Fruit fly (Drosophila melanogaster): ENCODE data around the gene alphaCOP.

DNA sequence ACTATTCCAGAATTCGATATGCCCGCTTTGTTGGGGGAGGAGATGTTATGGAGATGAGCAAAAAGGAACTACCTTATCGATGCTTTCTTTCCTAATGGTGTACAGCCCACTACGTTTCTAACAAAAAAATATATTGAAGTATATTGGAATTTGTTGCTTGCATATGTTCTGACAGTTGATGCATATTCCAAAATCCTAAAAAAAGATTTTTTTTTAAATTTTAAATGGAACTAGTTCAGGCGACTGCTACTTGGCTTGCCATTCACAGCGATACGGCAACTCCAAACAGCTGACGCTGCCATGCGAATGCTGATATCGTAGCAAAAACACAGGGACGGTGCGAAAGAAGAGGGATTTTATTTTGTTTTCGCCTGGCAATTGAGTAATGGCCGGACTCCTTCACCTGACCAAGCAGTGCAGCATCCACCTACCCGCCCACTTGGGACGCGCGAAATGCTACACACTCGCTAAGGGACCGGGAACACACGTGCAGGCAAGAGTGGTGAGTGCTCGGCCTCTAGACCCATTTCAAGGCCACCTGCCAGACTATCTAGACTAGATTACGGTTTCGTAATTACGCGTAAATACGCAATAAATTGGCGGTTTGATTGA is 26.8 kb downstream of the alphaCOP start, which contains the start of the genes CG13926, ABCB7 and CG33230:
- TF ChIP-seq fd96Ca (GFP tag; IDR thresholded peaks at IDR 0.05) (no peak), CG8159 (tag; optimal IDR thresholded peaks at IDR 0.05) (peak; percentile 23), EcR (GFP tag; optimal IDR thresholded peaks at IDR 0.05) (no peak), Pif1B (GFP tag; optimal IDR thresholded peaks at IDR 0.05) (no peak), CG14655 (GFP tag; optimal IDR thresholded peaks at IDR 0.05) (no peak), CG34367 (tag; optimal IDR thresholded peaks at IDR 0.05) (no peak), Snoo (tag; optimal IDR thresholded peaks at IDR 0.05) (no peak), D1 (tag; optimal IDR thresholded peaks at IDR 0.05) (no peak)
